Worm (Caenorhabditis elegans) whole organism, L1 larva: Measurements from ENCODE around the gene aakg-5.

Experiments
- C04F5.9 ChIP-seq: sonication (generic microtip); optimal IDR thresholded peaks from 2 replicates; lab custom pipeline; 2016; ENCODE audit warnings: missing genetic modification characterization, missing compliant biosample characterization
- C34B4.2 ChIP-seq: sonication (generic microtip); optimal IDR thresholded peaks from 2 replicates; lab custom pipeline; 2017; ENCODE audit warnings: mild to moderate bottlenecking, missing genetic modification characterization, missing compliant biosample characterization
- F16B12.6 ChIP-seq: fragments of 150-350 bp; optimal IDR thresholded peaks from 2 replicates; lab custom pipeline; 2014; ENCODE audit warnings: missing biosample characterization, missing genetic modification characterization
- alr-1 ChIP-seq: fragments of 200-800 bp; sonication (Bioruptor generic); optimal IDR thresholded peaks from 2 replicates; lab custom pipeline; 2018; ENCODE audit warnings: borderline replicate concordance, mild to moderate bottlenecking, missing genetic modification characterization, missing compliant biosample characterization
- aly-2 ChIP-seq: fragments of 150-350 bp; optimal IDR thresholded peaks from 2 replicates; lab custom pipeline; 2014; ENCODE audit warnings: missing biosample characterization, missing genetic modification characterization
- ama-1 ChIP-seq: fragments of 150-350 bp; optimal IDR thresholded peaks from 2 replicates; lab custom pipeline; 2014
- blmp-1 ChIP-seq: fragments of 150-350 bp; optimal IDR thresholded peaks from 2 replicates; lab custom pipeline; 2014; ENCODE audit warnings: missing biosample characterization, missing genetic modification characterization
- ceh-8 ChIP-seq: fragments of 200-800 bp; sonication (Bioruptor generic); optimal IDR thresholded peaks from 2 replicates; lab custom pipeline; 2018; ENCODE audit warnings: mild to moderate bottlenecking, missing genetic modification characterization, moderate library complexity, missing compliant biosample characterization
- ceh-88 ChIP-seq: fragments of 200-800 bp; sonication (Bioruptor generic); IDR thresholded peaks from 2 replicates; pipeline ENCODE4 v1.3.6; 2022; ENCODE audit warnings: missing genetic modification characterization, missing compliant biosample characterization
- ceh-90 ChIP-seq: sonication (generic microtip); optimal IDR thresholded peaks from 2 replicates; lab custom pipeline; 2016; ENCODE audit warnings: missing genetic modification characterization, missing compliant biosample characterization
- dpl-1 ChIP-seq, 3 experiments: fragments of 150-350 bp in 2 of 3; sonication (generic microtip) in 1 of 3; optimal IDR thresholded peaks; 2 replicates each; lab custom pipeline; 2014 to 2017; ENCODE audit warnings: missing biosample characterization in 3 of 3, missing genetic modification characterization in 3 of 3, missing genetic modification reagents in 3 of 3
- dsc-1 ChIP-seq: sonication (generic microtip); optimal IDR thresholded peaks from 2 replicates; lab custom pipeline; 2016; ENCODE audit warnings: mild to moderate bottlenecking, missing genetic modification characterization, missing compliant biosample characterization
- egl-13 ChIP-seq: sonication (generic microtip); optimal IDR thresholded peaks from 2 replicates; lab custom pipeline; 2016; ENCODE audit warnings: missing genotype, missing genetic modification reagents, missing genetic modification characterization, missing compliant biosample characterization
- egl-27 ChIP-seq, 2 experiments: fragments of 150-350 bp in 1 of 2; sonication (generic microtip); optimal IDR thresholded peaks; 3 replicates each; lab custom pipeline; 2017 to 2018; ENCODE audit warnings: missing biosample characterization in 2 of 2, missing genetic modification characterization in 2 of 2, missing genetic modification reagents in 2 of 2
- elt-2 ChIP-seq: sonication (generic microtip); optimal IDR thresholded peaks from 2 replicates; lab custom pipeline; 2016; ENCODE audit warnings: missing genetic modification characterization, mild to moderate bottlenecking, inconsistent platforms, missing compliant biosample characterization, missing genetic modification reagents
- elt-3 ChIP-seq, 6 experiments: fragments of 150-350 bp in 1 of 6; sonication (generic microtip); optimal IDR thresholded peaks; 2 replicates each; lab custom pipeline; 2017 to 2018; ENCODE audit warnings: missing biosample characterization in 6 of 6, missing genetic modification characterization in 6 of 6, inconsistent platforms in 1 of 6
- ets-5 ChIP-seq: fragments of 200-800 bp; sonication (Bioruptor generic); IDR thresholded peaks from 2 replicates; pipeline ENCODE4 v1.3.6; 2022; ENCODE audit warnings: missing genetic modification characterization, missing compliant biosample characterization
- fkh-10 ChIP-seq: sonication (generic microtip); optimal IDR thresholded peaks from 2 replicates; lab custom pipeline; 2017; ENCODE audit warnings: missing biosample characterization, missing genetic modification reagents, missing genetic modification characterization
- fkh-4 ChIP-seq: sonication (generic microtip); optimal IDR thresholded peaks from 2 replicates; lab custom pipeline; 2016; ENCODE audit warnings: missing compliant biosample characterization, missing genetic modification characterization, borderline replicate concordance
- grh-1 ChIP-seq: fragments of 200-800 bp; sonication (Bioruptor generic); IDR thresholded peaks from 2 replicates; pipeline ENCODE4 v1.3.6; 2022; ENCODE audit warnings: missing genetic modification reagents, missing genetic modification characterization, missing compliant biosample characterization
- hlh-17 ChIP-seq: fragments of 200-800 bp; sonication (Bioruptor generic); optimal IDR thresholded peaks from 2 replicates; lab custom pipeline; 2018; ENCODE audit warnings: missing genetic modification characterization, mild to moderate bottlenecking, missing compliant biosample characterization, moderate library complexity, borderline replicate concordance
- hpl-2 ChIP-seq: fragments of 150-350 bp; optimal IDR thresholded peaks from 2 replicates; lab custom pipeline; 2014; ENCODE audit warnings: missing biosample characterization, missing genetic modification reagents, missing genetic modification characterization
- isw-1 ChIP-seq: fragments of 200-800 bp; sonication (Bioruptor generic); IDR thresholded peaks from 2 replicates; pipeline ENCODE4 v1.3.6; 2022; ENCODE audit warnings: missing genetic modification characterization, missing compliant biosample characterization
- lin-15B ChIP-seq: fragments of 150-350 bp; sonication (generic microtip); optimal IDR thresholded peaks from 3 replicates; lab custom pipeline; 2014; ENCODE audit warnings: missing biosample characterization, missing genetic modification characterization
- lin-35 ChIP-seq, 2 experiments: fragments of 150-350 bp; optimal IDR thresholded peaks; 2 replicates each; lab custom pipeline; 2014; ENCODE audit warnings: missing biosample characterization in 2 of 2, missing genetic modification characterization in 2 of 2, missing genetic modification reagents in 2 of 2
- lin-39 ChIP-seq: fragments of 150-350 bp; optimal IDR thresholded peaks from 2 replicates; lab custom pipeline; 2014; ENCODE audit warnings: missing biosample characterization, missing genetic modification reagents, missing genetic modification characterization
- mab-9 ChIP-seq: fragments of 200-800 bp; sonication (Bioruptor generic); IDR thresholded peaks from 2 replicates; pipeline ENCODE4 v1.3.6; 2022; ENCODE audit warnings: missing genetic modification reagents, missing genetic modification characterization, missing compliant biosample characterization
- mdl-1 ChIP-seq, 2 experiments: fragments of 150-350 bp; optimal IDR thresholded peaks; 2 replicates each; lab custom pipeline; 2014 to 2017; ENCODE audit warnings: missing biosample characterization in 2 of 2, missing genetic modification characterization in 2 of 2, inconsistent platforms in 1 of 2
- mef-2 ChIP-seq: fragments of 150-350 bp; optimal IDR thresholded peaks from 2 replicates; lab custom pipeline; 2014; ENCODE audit warnings: missing biosample characterization, missing genetic modification characterization
- mep-1 ChIP-seq: fragments of 150-350 bp; optimal IDR thresholded peaks from 2 replicates; lab custom pipeline; 2014; ENCODE audit warnings: missing biosample characterization, missing genetic modification characterization
- nhr-11 ChIP-seq: fragments of 150-350 bp; optimal IDR thresholded peaks from 2 replicates; lab custom pipeline; 2014; ENCODE audit warnings: missing biosample characterization, missing genetic modification characterization
- nhr-12 ChIP-seq: sonication (generic microtip); optimal IDR thresholded peaks from 2 replicates; lab custom pipeline; 2017; ENCODE audit warnings: missing biosample characterization, missing genetic modification characterization
- nhr-237 ChIP-seq: fragments of 150-350 bp; optimal IDR thresholded peaks from 2 replicates; lab custom pipeline; 2014; ENCODE audit warnings: missing biosample characterization, missing genetic modification characterization
- nhr-28 ChIP-seq: fragments of 150-350 bp; optimal IDR thresholded peaks from 2 replicates; lab custom pipeline; 2014; ENCODE audit warnings: missing biosample characterization, missing genetic modification characterization
- nhr-76 ChIP-seq: sonication (generic microtip); optimal IDR thresholded peaks from 2 replicates; lab custom pipeline; 2017; ENCODE audit warnings: missing biosample characterization, missing genetic modification characterization
- nhr-84 ChIP-seq: sonication (generic microtip); optimal IDR thresholded peaks from 2 replicates; lab custom pipeline; 2017; ENCODE audit warnings: missing biosample characterization, missing genetic modification characterization
- nhr-85 ChIP-seq: sonication (generic microtip); peaks from one replicate; lab custom pipeline; 2016; ENCODE audit warnings: missing genetic modification characterization, inconsistent platforms, missing compliant biosample characterization
- pag-3 ChIP-seq: sonication (generic microtip); optimal IDR thresholded peaks from 2 replicates; lab custom pipeline; 2017; ENCODE audit warnings: missing genetic modification characterization, mild to moderate bottlenecking, missing compliant biosample characterization, antibody characterized with exemption, borderline replicate concordance; ENCODE audit not compliant: insufficient read depth
- pax-3 ChIP-seq: fragments of 200-800 bp; sonication (Bioruptor generic); optimal IDR thresholded peaks from 2 replicates; lab custom pipeline; 2018; ENCODE audit warnings: mild to moderate bottlenecking, missing genetic modification characterization, moderate library complexity, missing compliant biosample characterization
- rnt-1 ChIP-seq: sonication (generic microtip); optimal IDR thresholded peaks from 2 replicates; lab custom pipeline; 2016; ENCODE audit warnings: mild to moderate bottlenecking, missing genetic modification characterization, moderate library complexity, missing compliant biosample characterization
- snu-23 ChIP-seq: sonication (generic microtip); optimal IDR thresholded peaks from 2 replicates; lab custom pipeline; 2016; ENCODE audit warnings: missing genetic modification characterization, missing compliant biosample characterization
- sptf-1 ChIP-seq: fragments of 150-350 bp; optimal IDR thresholded peaks from 2 replicates; lab custom pipeline; 2014; ENCODE audit warnings: missing biosample characterization, missing genetic modification characterization
- sup-37 ChIP-seq: fragments of 200-800 bp; sonication (Bioruptor generic); optimal IDR thresholded peaks from 2 replicates; lab custom pipeline; 2018; ENCODE audit warnings: mild to moderate bottlenecking, missing genetic modification characterization, missing compliant biosample characterization
- tlp-1 ChIP-seq: fragments of 150-350 bp; optimal IDR thresholded peaks from 2 replicates; lab custom pipeline; 2014; ENCODE audit warnings: missing biosample characterization, missing genetic modification characterization
- unc-130 ChIP-seq: fragments of 150-350 bp; optimal IDR thresholded peaks from 2 replicates; lab custom pipeline; 2017; ENCODE audit warnings: missing biosample characterization, missing genetic modification characterization, inconsistent platforms
- unc-30 ChIP-seq: sonication (generic microtip); optimal IDR thresholded peaks from 2 replicates; lab custom pipeline; 2017; ENCODE audit warnings: missing biosample characterization, missing genetic modification characterization
- unc-62 ChIP-seq: fragments of 150-350 bp; optimal IDR thresholded peaks from 2 replicates; lab custom pipeline; 2014; ENCODE audit warnings: missing biosample characterization, missing genetic modification reagents, missing genetic modification characterization
- unc-98 ChIP-seq: fragments of 200-800 bp; sonication (Bioruptor generic); IDR thresholded peaks from 2 replicates; pipeline ENCODE4 v1.3.6; 2022; ENCODE audit warnings: missing genetic modification characterization, missing compliant biosample characterization
- vab-15 ChIP-seq: sonication (generic microtip); optimal IDR thresholded peaks from 2 replicates; lab custom pipeline; 2017; ENCODE audit warnings: missing genotype, mild to moderate bottlenecking, missing genetic modification characterization, missing compliant biosample characterization
- zag-1 ChIP-seq: fragments of 150-350 bp; optimal IDR thresholded peaks from 2 replicates; lab custom pipeline; 2014; ENCODE audit warnings: missing biosample characterization, missing genetic modification characterization
- zip-4 ChIP-seq: fragments of 200-800 bp; sonication (Bioruptor generic); optimal IDR thresholded peaks from 2 replicates; lab custom pipeline; 2018; ENCODE audit warnings: mild to moderate bottlenecking, missing genetic modification characterization, moderate library complexity, missing compliant biosample characterization
- ztf-11 ChIP-seq, 2 experiments: sonication (generic microtip); optimal IDR thresholded peaks; 2 replicates each; lab custom pipeline; 2016 to 2017; ENCODE audit warnings: missing genetic modification characterization in 2 of 2, missing biosample characterization in 1 of 2, missing compliant biosample characterization in 1 of 2
- ztf-4 ChIP-seq: fragments of 150-350 bp; optimal IDR thresholded peaks from 2 replicates; lab custom pipeline; 2014; ENCODE audit warnings: missing biosample characterization, missing genetic modification characterization

aakg-5 gene

ce11 chrII:9937611-9938010, 37.3 kb downstream of the aakg-5 start (continued):
- TF ChIP-seq hpl-2: no peak
- TF ChIP-seq sptf-1 (tag; lab: Kevin White, UChicago): no peak
- TF ChIP-seq nhr-76 (tag; lab: Kevin White, UChicago): peak; percentile 22
- TF ChIP-seq ama-1 (lab: Kevin White, UChicago): peak; percentile 41
- peak; percentile 19 for TF ChIP-seq nhr-237 (tag; lab: Kevin White, UChicago)
- peak; percentile 56 to 71 (median 66) for TF ChIP-seq dpl-1 (GFP tag; optimal IDR thresholded peaks at IDR 0.05; lab: Kevin White, UChicago)
- peak; percentile 87 for TF ChIP-seq mep-1 (tag; lab: Kevin White, UChicago)
- TF ChIP-seq egl-27 (tag; optimal IDR thresholded peaks at IDR 0.05; lab: Kevin White, UChicago): peak; percentile 11 to 75
- TF ChIP-seq vab-15 (tag; lab: Kevin White, UChicago): no peak
- no peak for TF ChIP-seq pag-3
- TF ChIP-seq mdl-1 (tag; optimal IDR thresholded peaks at IDR 0.05; lab: Kevin White, UChicago): peak; percentile 37 to 98
- no peak for TF ChIP-seq ceh-90
- TF ChIP-seq grh-1 (GFP tag; lab: Robert Waterston, UW): 0 out of 2 replicates have a peak, but pooled peaks have one; percentile 8
- peak; percentile 97 for TF ChIP-seq blmp-1 (tag; lab: Kevin White, UChicago)
- no peak for TF ChIP-seq egl-13 (tag; lab: Kevin White, UChicago)
- TF ChIP-seq nhr-85 (tag; lab: Kevin White, UChicago): peak; percentile 93
- TF ChIP-seq hlh-17 (GFP tag; lab: Kevin White, UChicago): no peak
- TF ChIP-seq lin-39 (tag; lab: Kevin White, UChicago): peak; percentile 42
- no peak for TF ChIP-seq nhr-28 (tag; lab: Kevin White, UChicago)
- TF ChIP-seq mab-9 (GFP tag; lab: Robert Waterston, UW): no peak
- peak; percentile 32 for TF ChIP-seq sup-37 (GFP tag; lab: Kevin White, UChicago)
- peak; percentile 11 for TF ChIP-seq lin-15B (tag; lab: Kevin White, UChicago)
- TF ChIP-seq ceh-8: no peak
- TF ChIP-seq ztf-11 (tag; optimal IDR thresholded peaks at IDR 0.05; lab: Kevin White, UChicago): no peak
- TF ChIP-seq unc-62 (GFP tag; lab: Kevin White, UChicago): no peak
- TF ChIP-seq C34B4.2: no peak
- TF ChIP-seq rnt-1 (tag; lab: Kevin White, UChicago): peak; percentile 76
- peak; percentile 54 for TF ChIP-seq elt-2 (tag; lab: Kevin White, UChicago)
- TF ChIP-seq ets-5 (GFP tag; lab: Robert Waterston, UW): no peak
- peak; percentile 75 to 87 for TF ChIP-seq lin-35 (GFP tag; optimal IDR thresholded peaks at IDR 0.05; lab: Kevin White, UChicago)
- no peak for TF ChIP-seq nhr-12 (tag; lab: Kevin White, UChicago)
- peak in 3 of 6 experiments; percentile 70 to 98 (median 75) for TF ChIP-seq elt-3 (tag; optimal IDR thresholded peaks at IDR 0.05; lab: Kevin White, UChicago)
- peak; percentile 60 for TF ChIP-seq ztf-4 (tag; lab: Kevin White, UChicago)
- no peak for TF ChIP-seq fkh-10 (GFP tag; lab: Kevin White, UChicago)
- peak; percentile 94 for TF ChIP-seq snu-23 (GFP tag; lab: Kevin White, UChicago)
- TF ChIP-seq isw-1 (GFP tag; lab: Robert Waterston, UW): 0 out of 2 replicates have a peak, but pooled peaks have one; percentile 3
- peak; percentile 37 for TF ChIP-seq nhr-84 (tag; lab: Kevin White, UChicago)
- peak; percentile 43 for TF ChIP-seq dsc-1 (tag; lab: Kevin White, UChicago)
- TF ChIP-seq zag-1 (tag; lab: Kevin White, UChicago): no peak
- peak; percentile 20 for TF ChIP-seq C04F5.9
- peak; percentile 60 for TF ChIP-seq unc-130
- TF ChIP-seq alr-1 (tag; lab: Kevin White, UChicago): no peak
- TF ChIP-seq unc-30 (tag; lab: Kevin White, UChicago): no peak
- TF ChIP-seq pax-3: no peak
- no peak for TF ChIP-seq zip-4 (GFP tag; lab: Kevin White, UChicago)
- no peak for TF ChIP-seq F16B12.6 (tag; lab: Kevin White, UChicago)
- no peak; the same call in 1 of the 2 replicates for TF ChIP-seq unc-98 (GFP tag; lab: Robert Waterston, UW)
- TF ChIP-seq aly-2 (tag; lab: Kevin White, UChicago): no peak
- no peak for TF ChIP-seq ceh-88 (GFP tag; lab: Robert Waterston, UW)
- no peak for TF ChIP-seq tlp-1 (tag; lab: Kevin White, UChicago)
- peak; percentile 88 for TF ChIP-seq nhr-11
- no peak for TF ChIP-seq mef-2 (tag; lab: Kevin White, UChicago)
- TF ChIP-seq fkh-4 (tag; lab: Kevin White, UChicago): no peak
